Worm (Caenorhabditis elegans) whole organism, L4/young adult: Measurements from ENCODE around the gene aagr-4.

ENCODE experiments used
- W03F9.2 ChIP-seq: fragments of 150-350 bp; optimal IDR thresholded peaks from 2 replicates; lab custom pipeline; 2014; ENCODE audit warnings: missing biosample characterization, missing genetic modification characterization
- him-1 ChIP-seq: sonication (generic microtip); optimal IDR thresholded peaks from 2 replicates; lab custom pipeline; 2016; ENCODE audit warnings: missing genotype, missing genetic modification reagents, missing genetic modification characterization, missing compliant biosample characterization

ce11 chrX:449820-450219 lies 10.6 kb upstream of the aagr-4 start, which contains the start of gene F52D1.2:
- TF ChIP-seq W03F9.2 (tag; lab: Kevin White, UChicago) (no peak), him-1 (tag; lab: Kevin White, UChicago) (no peak)
